Fruit fly (Drosophila melanogaster) whole organism: ENCODE measurements around the gene CG32161.

Source experiments
- CG8478 ChIP-seq: fragments of >200 bp; optimal IDR thresholded peaks from 2 replicates; lab custom pipeline; 2018; ENCODE audit warnings: inconsistent platforms
- Dll ChIP-seq: fragments of >200 bp; optimal IDR thresholded peaks from 2 replicates; lab custom pipeline; 2017
- EcR ChIP-seq, 2 experiments: fragments of >200 bp; optimal IDR thresholded peaks; 2 replicates each; lab custom pipeline; 2017; ENCODE audit warnings: missing biosample characterization in 2 of 2, missing genetic modification characterization in 2 of 2, missing genetic modification reagents in 2 of 2
- pan ChIP-seq: fragments of >200 bp; optimal IDR thresholded peaks from 2 replicates; lab custom pipeline; 2017
- psq ChIP-seq: fragments of >200 bp; optimal IDR thresholded peaks from 2 replicates; lab custom pipeline; 2017
- usp ChIP-seq: fragments of >200 bp; optimal IDR thresholded peaks from 2 replicates; lab custom pipeline; 2017; ENCODE audit warnings: missing biosample characterization, missing genetic modification characterization, mixed read lengths

CG32161 gene

DNA sequence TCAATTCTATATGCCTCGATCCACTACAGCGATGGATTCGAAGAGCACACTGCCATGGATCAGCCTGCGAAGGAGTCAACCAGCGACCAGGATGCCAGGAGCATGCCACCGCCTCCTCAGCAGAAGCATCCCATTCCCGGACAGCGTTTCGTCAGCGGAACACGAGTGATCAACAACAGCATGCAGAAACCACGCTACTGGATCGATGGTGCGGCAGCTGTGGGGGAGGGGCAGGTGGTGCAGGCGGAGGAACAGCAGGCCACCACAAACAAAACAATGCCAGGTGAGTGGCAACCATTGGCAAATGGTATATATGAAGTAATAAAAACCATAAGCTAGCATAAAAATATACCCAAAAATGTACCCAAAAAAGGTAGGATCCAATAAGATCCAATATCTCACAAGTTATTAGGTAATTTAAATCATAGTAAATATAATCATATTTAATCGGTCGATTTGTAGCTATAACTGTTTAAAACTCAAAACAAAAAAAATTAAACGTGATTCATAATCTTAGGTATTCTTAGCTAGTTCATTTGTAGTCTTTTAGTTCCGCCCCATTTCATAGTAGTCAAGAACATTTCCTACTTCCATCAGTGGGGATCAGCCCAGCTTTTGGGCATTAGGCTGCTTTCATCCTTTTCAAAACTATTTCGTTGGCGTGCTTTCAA is at the start of gene CG32161:
Gene CG32161 (plus strand): TSS at position 621 of the 671 bp plus-strand sequence.
- TF ChIP-seq CG8478 (lab: Kevin White, UChicago): no peak
- TF ChIP-seq Dll (lab: Kevin White, UChicago): no peak
- no peak for TF ChIP-seq usp (GFP tag; lab: Kevin White, UChicago)
- no peak for TF ChIP-seq pan (lab: Kevin White, UChicago)
- TF ChIP-seq psq (lab: Kevin White, UChicago): no peak
- TF ChIP-seq EcR (GFP tag; optimal IDR thresholded peaks at IDR 0.05; lab: Kevin White, UChicago): no peak

DNA sequence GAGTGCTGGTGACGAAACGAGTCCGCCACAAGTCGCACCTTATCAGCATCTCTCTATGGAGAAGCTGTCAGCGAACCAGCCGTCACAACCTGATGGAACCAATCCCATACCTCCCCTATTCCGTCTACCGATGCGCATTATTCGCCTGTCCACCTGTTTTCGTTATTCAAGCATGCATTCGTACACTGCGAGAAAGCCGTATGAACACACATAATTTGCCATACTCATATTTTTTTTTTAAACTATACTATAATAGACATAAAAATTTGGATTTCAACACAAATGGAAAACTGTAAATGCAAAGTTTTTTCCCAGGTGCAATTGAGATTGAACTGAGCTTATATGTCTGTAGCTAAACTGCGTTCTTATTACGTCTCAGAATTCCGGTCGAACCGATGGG is 49.4 kb upstream of the CG32161 start:
- TF ChIP-seq pan (lab: Kevin White, UChicago): no peak
- no peak for TF ChIP-seq psq (lab: Kevin White, UChicago)
- no peak for TF ChIP-seq EcR (GFP tag; optimal IDR thresholded peaks at IDR 0.05; lab: Kevin White, UChicago)
- TF ChIP-seq Dll (lab: Kevin White, UChicago): no peak
- TF ChIP-seq usp (GFP tag; lab: Kevin White, UChicago): no peak
- TF ChIP-seq CG8478 (lab: Kevin White, UChicago): no peak

DNA sequence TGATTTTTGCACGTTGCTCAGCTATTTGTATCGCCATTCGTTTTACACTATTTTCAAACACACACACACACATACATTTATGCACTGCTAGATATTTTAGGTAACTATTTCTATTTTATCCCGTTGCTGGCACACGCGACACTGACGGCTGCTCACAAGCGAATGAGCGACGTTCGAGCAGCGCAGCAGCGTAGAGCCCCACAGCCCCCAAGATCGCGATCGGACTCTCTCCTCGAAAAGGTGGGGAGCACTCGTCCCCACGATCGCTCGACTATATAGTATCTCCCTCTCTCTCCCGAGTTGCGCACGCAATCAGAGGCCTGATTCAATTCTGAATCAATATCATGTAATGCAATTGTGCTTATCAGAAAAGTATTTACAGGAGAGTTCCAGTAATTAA is 46.0 kb upstream of the CG32161 start:
- TF ChIP-seq EcR (GFP tag; optimal IDR thresholded peaks at IDR 0.05; lab: Kevin White, UChicago) (no peak), pan (lab: Kevin White, UChicago) (no peak), CG8478 (lab: Kevin White, UChicago) (no peak), psq (lab: Kevin White, UChicago) (no peak), Dll (lab: Kevin White, UChicago) (no peak), usp (GFP tag; lab: Kevin White, UChicago) (no peak)

DNA sequence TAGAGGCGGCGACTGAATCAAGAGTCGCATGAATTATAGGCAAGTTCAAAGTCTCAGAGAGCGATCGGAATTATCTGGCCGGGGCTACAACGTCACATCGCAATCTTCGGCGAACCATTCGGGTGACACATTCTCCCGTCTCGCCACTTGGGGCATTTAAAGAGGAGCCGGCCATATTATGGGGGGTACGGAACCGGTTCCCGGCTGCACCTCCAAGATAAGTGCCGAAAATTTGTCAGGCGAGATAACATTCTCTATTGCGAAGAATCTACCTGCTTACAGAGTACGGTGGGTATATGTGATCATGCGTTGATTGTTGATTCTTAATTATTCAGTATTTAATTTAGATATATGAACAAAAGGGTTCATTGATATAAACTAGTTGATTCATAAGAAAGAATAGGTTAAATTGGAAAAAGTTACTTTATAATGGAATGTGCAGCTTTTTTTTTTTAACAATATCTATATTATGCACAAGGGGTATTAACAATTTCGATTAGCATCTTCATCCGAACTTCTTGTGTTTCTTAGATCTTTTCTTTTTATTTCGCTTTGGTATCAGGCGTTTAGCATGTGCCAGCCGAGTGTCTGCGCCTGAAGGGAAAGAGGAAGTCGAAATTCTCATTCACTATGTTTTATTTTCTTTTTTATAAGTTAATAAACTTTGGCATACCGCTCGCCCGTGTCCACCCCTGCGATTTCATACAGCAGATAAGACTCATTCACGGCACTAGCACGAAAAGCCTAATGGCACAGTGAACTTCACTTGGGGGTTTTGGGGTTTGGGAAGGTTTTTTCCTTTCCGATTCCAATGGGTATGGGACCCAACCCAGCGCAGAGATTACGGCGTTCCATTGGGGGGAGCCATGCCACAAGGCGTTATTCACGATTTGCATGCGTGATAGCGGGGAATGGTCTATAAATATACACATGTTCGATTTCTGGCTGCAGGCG is 44.3 kb upstream of the CG32161 start:
- TF ChIP-seq pan (lab: Kevin White, UChicago) (peak; percentile 29), Dll (lab: Kevin White, UChicago) (no peak)

DNA sequence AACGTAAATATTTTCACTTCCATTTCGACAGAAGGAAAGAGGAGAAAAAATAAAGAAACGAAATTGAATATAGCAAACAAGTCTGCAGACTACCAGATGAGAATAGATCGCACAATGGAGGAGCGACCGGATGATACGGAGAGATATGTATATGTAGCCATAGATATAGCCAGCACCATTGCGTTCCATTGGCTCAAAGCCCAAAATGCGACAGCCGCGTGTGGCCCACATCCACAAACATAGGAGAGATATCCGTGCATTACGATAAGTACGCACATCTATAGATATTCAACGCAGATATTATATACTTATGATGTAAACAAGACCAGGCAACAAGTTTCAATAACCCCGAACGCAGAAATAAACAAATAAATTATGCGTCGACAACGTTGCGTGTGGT is 42.8 kb upstream of the CG32161 start:
- TF ChIP-seq CG8478 (lab: Kevin White, UChicago) (no peak), pan (lab: Kevin White, UChicago) (no peak), Dll (lab: Kevin White, UChicago) (no peak), usp (GFP tag; lab: Kevin White, UChicago) (no peak), EcR (GFP tag; optimal IDR thresholded peaks at IDR 0.05; lab: Kevin White, UChicago) (no peak), psq (lab: Kevin White, UChicago) (no peak)

DNA sequence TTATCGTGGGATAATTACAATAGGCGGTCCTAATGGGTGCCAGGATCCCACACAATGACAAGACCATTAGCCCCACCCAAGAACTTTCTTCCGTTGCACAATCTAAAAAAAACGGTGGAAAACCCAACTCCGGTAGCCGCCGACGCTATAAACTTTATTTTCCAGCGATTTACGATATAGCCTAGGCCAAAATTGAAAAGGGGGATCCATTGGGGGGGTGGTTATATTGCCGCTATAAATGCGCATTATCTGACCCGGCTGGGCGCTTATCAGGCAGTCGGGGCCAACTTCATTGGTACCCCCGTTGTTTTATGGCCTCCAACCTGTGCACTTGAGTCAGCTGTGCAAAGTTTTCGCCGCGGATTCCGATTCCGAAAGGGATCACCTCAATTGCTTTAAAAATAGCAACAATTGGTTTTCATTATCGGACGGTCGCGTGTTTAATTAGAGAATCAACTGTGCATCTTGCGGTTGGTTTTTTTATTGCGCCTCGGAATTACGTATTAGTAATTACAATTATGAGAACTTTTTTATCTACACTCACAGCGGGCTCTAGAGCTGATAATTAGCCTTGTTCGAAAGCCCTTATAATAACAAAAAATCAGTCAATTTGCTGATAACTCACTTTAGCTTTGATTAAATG is 42.2 kb upstream of the CG32161 start:
- TF ChIP-seq pan (lab: Kevin White, UChicago) (no peak), CG8478 (lab: Kevin White, UChicago) (no peak), EcR (GFP tag; optimal IDR thresholded peaks at IDR 0.05; lab: Kevin White, UChicago) (no peak), usp (GFP tag; lab: Kevin White, UChicago) (no peak), Dll (lab: Kevin White, UChicago) (no peak), psq (lab: Kevin White, UChicago) (no peak)

DNA sequence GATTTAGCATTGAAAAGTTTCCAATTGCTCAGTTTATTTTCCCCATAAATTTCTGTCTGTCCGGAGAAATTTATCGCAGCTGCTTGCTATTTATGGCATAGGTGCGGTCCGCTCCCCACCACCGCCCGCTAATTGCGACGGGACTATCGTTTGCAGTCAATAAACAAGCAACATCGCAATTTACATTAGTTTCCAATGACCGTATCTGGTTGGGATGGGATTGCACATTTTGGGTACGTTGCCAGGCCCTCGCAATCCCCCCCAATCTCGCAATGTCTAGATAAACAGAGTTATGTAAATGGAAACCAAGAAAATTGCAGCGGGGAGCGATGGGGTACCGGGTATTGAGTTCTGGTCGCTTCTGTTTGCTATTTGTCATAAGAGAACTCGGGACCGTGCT is 41.4 kb upstream of the CG32161 start, which contains the start of gene nudC:
Gene nudC (plus strand): TSS at position 368 of the 400 bp plus-strand sequence.
- TF ChIP-seq pan (lab: Kevin White, UChicago) (no peak), EcR (GFP tag; optimal IDR thresholded peaks at IDR 0.05; lab: Kevin White, UChicago) (no peak), Dll (lab: Kevin White, UChicago) (no peak), CG8478 (lab: Kevin White, UChicago) (no peak), psq (lab: Kevin White, UChicago) (no peak), usp (GFP tag; lab: Kevin White, UChicago) (no peak)

DNA sequence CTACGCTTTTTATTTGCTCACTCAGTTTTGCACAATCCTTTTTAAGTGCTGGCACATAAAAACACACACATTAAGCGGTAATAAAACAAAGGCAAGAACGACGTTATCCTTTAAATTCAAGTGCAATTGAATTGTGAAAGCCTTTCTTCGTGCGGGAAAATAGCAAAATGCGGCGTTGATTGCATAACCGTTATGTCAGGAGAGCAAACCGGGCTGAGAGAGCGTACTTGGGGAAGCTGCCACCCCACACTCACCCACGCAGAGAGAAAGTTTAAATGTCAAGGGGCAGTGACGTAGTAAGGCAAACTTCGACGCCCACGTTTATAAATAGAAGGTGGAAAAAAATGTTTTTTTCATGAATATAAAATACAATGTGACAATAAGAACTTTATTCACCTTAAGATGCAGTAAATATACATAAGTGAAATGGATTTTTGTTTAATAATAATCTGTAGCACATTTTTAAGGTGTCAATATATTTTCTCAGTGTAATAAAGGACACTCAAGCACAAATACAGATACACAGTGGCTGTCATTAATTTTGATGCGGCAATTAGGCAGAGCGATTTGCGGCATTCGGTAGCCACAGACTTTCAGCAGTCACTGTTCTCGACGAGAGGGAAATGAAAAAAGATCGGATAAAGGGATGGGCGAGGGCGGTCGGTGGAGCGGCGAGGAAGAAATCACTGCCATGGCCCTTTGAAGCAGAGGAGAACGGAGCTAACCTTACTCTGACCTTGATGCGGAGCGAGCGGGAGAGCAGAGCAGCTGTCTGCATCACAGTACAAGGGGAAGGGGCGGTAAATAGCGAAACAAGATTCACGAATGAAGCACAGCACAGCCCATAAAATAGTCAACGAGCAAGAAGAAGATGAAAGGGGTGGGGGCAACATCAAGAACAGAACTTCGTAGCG is 40.0 kb upstream of the CG32161 start:
- TF ChIP-seq pan (lab: Kevin White, UChicago): no peak
- TF ChIP-seq EcR (GFP tag; optimal IDR thresholded peaks at IDR 0.05; lab: Kevin White, UChicago): peak in 1 of 2 experiments; percentile 6

DNA sequence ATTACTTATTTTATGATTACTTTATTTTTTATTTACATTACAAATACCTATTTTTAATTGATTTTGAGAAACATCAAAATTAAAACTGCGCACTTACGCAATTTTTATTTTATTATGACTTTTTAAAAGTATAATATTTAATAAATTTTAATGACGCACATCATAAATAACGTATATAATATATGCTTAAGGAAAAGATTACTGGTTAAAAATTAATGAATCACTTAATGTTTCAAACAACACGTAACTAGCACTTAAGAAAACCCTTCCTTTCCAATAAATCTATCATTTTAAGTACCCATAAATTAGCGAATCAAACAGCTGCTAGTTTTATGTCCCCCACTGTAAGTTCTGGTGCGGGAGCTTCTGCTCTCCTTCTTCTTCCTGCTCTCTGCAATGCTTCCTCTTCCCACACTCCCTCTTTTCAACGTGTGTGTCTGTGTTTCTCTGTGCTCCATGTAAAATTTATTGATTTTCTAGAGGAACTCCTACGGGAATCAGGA is 39.2 kb upstream of the CG32161 start:
- no peak for TF ChIP-seq CG8478 (lab: Kevin White, UChicago)
- TF ChIP-seq psq (lab: Kevin White, UChicago): no peak
- no peak for TF ChIP-seq EcR (GFP tag; optimal IDR thresholded peaks at IDR 0.05; lab: Kevin White, UChicago)
- no peak for TF ChIP-seq usp (GFP tag; lab: Kevin White, UChicago)
- no peak for TF ChIP-seq pan (lab: Kevin White, UChicago)
- no peak for TF ChIP-seq Dll (lab: Kevin White, UChicago)

DNA sequence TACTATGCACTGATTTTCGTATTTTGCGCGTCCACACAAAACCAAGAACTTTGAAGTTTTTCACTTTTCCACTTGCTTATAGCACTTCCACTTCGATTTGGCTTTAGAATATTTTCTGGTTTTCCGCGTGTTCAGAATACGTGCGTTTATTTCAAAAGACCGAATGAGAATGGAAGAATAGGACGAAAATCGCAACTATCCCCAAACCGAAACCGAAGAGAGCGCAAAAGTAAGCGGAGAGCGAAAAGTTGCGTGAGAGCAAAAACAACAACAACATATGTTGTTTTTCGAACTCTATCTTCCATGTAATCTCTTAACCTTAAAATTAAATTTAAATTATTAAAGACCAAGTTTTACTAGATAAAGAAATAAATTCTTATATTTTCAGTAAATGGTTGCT is 38.5 kb upstream of the CG32161 start, which contains the start of gene CG9674:
Gene CG9674 (minus strand): TSS at position 174 of the 400 bp plus-strand sequence.
- TF ChIP-seq psq (lab: Kevin White, UChicago): no peak
- TF ChIP-seq pan (lab: Kevin White, UChicago): no peak
- no peak for TF ChIP-seq usp (GFP tag; lab: Kevin White, UChicago)
